Worm (Caenorhabditis elegans): ENCODE data around the gene D2089.8.

D2089.8 gene

ce11 chrII:10658576-10659256 is 3.9 kb downstream of the D2089.8 start, which contains the start of the genes snu-13 and rsp-7 (continued):
- TF ChIP-seq lsy-2 (tag; optimal IDR thresholded peaks at IDR 0.05) (peak; percentile 84 to 89), sup-37 (GFP tag; optimal IDR thresholded peaks at IDR 0.05) (no peak), ceh-88 (GFP tag; IDR thresholded peaks at IDR 0.05) (peak; percentile 23; the same call in 1 of the 2 replicates), snu-23 (GFP tag; optimal IDR thresholded peaks at IDR 0.05) (peak; percentile 78), nhr-11 (tag; optimal IDR thresholded peaks at IDR 0.05) (peak; percentile 14), vab-15 (tag; optimal IDR thresholded peaks at IDR 0.05) (no peak), ceh-82 (tag; optimal IDR thresholded peaks at IDR 0.05) (peak; percentile 46 to 76 (median 57)), nhr-20 (tag; optimal IDR thresholded peaks at IDR 0.05) (peak; percentile 80), tbx-2 (tag; optimal IDR thresholded peaks at IDR 0.05) (peak; percentile 65), zip-4 (GFP tag; optimal IDR thresholded peaks at IDR 0.05) (no peak), dpl-1 (GFP tag; optimal IDR thresholded peaks at IDR 0.05) (peak; percentile 70 to 76 (median 76)), nhr-71 (tag; optimal IDR thresholded peaks at IDR 0.05) (peak; percentile 82), rnt-1 (tag; optimal IDR thresholded peaks at IDR 0.05) (peak; percentile 62), xbp-1 (tag; optimal IDR thresholded peaks at IDR 0.05) (peak; percentile 71), nhr-47 (tag; optimal IDR thresholded peaks at IDR 0.05) (peak; percentile 68), nhr-85 (tag) (peak; percentile 82), lin-35 (GFP tag; optimal IDR thresholded peaks at IDR 0.05) (peak; percentile 83 to 85), fkh-10 (GFP tag; optimal IDR thresholded peaks at IDR 0.05) (peak; percentile 32), unc-86 (tag; optimal IDR thresholded peaks at IDR 0.05) (peak; percentile 23), fkh-4 (tag; optimal IDR thresholded peaks at IDR 0.05; ENCODE audit: borderline replicate concordance) (no peak), hlh-17 (GFP tag; optimal IDR thresholded peaks at IDR 0.05; ENCODE audit: borderline replicate concordance) (no peak), nhr-19 (GFP tag; conservative IDR thresholded peaks at IDR 0.05) (peak; percentile 64), mep-1 (tag; optimal IDR thresholded peaks at IDR 0.05) (peak; percentile 81), blmp-1 (tag; optimal IDR thresholded peaks at IDR 0.05) (peak; percentile 68), jun-1 (tag; optimal IDR thresholded peaks at IDR 0.05) (peak; percentile 33), skn-1 (tag; optimal IDR thresholded peaks at IDR 0.05) (peak; percentile 78), isw-1 (GFP tag; IDR thresholded peaks at IDR 0.05) (peak; percentile 16), elt-3 (tag; optimal IDR thresholded peaks at IDR 0.05) (peak in 2 of 6 experiments; percentile 58 to 91), irx-1 (tag; optimal IDR thresholded peaks at IDR 0.05) (peak; percentile 5), ceh-63 (GFP tag; optimal IDR thresholded peaks at IDR 0.05) (no peak), snpc-4 (tag; optimal IDR thresholded peaks at IDR 0.05) (peak; percentile 39), ama-1 (optimal IDR thresholded peaks at IDR 0.05) (no peak), efl-1 (optimal IDR thresholded peaks at IDR 0.05) (peak; percentile 82 to 83), efl-1 (GFP tag; optimal IDR thresholded peaks at IDR 0.05 in 1 of 2) (peak; percentile 74 to 96), nhr-237 (tag; optimal IDR thresholded peaks at IDR 0.05) (peak; percentile 7), lin-15B (tag; optimal IDR thresholded peaks at IDR 0.05) (peak; percentile 64), fkh-8 (tag; optimal IDR thresholded peaks at IDR 0.05) (peak; percentile 37), unc-62 (GFP tag; optimal IDR thresholded peaks at IDR 0.05) (no peak), aly-2 (tag; optimal IDR thresholded peaks at IDR 0.05) (peak; percentile 37), pag-3 (tag; optimal IDR thresholded peaks at IDR 0.05; ENCODE audit: borderline replicate concordance, insufficient read depth) (peak; percentile 84)

ce11 chrII:10657632-10658108 is 4.9 kb downstream of the D2089.8 start, which contains the start of gene lact-3:
lact-3 (minus strand) TSS chrII:10657682.
- TF ChIP-seq nhr-11 (tag; optimal IDR thresholded peaks at IDR 0.05) (no peak), zip-4 (GFP tag; optimal IDR thresholded peaks at IDR 0.05) (no peak), mdl-1 (tag; optimal IDR thresholded peaks at IDR 0.05) (no peak), dsc-1 (tag; optimal IDR thresholded peaks at IDR 0.05) (no peak), efl-3 (GFP tag; optimal IDR thresholded peaks at IDR 0.05) (no peak), fkh-4 (tag; optimal IDR thresholded peaks at IDR 0.05; ENCODE audit: borderline replicate concordance) (no peak), nhr-28 (tag; optimal IDR thresholded peaks at IDR 0.05) (no peak), efl-1 (optimal IDR thresholded peaks at IDR 0.05) (peak in 1 of 2 experiments; percentile 12), efl-1 (GFP tag; optimal IDR thresholded peaks at IDR 0.05 in 1 of 2) (no peak), unc-130 (tag; optimal IDR thresholded peaks at IDR 0.05) (no peak), nhr-85 (tag) (no peak), fos-1 (tag; optimal IDR thresholded peaks at IDR 0.05) (no peak), C34B4.2 (tag; optimal IDR thresholded peaks at IDR 0.05) (no peak), lin-14 (GFP tag; optimal IDR thresholded peaks at IDR 0.05) (peak; percentile 15), nhr-237 (tag; optimal IDR thresholded peaks at IDR 0.05) (no peak), alr-1 (tag; optimal IDR thresholded peaks at IDR 0.05; ENCODE audit: borderline replicate concordance) (no peak), nhr-19 (GFP tag; conservative IDR thresholded peaks at IDR 0.05) (0 out of 2 replicates have a peak, but pooled peaks have one; percentile 7), egl-27 (tag; optimal IDR thresholded peaks at IDR 0.05) (no peak), lin-39 (tag; optimal IDR thresholded peaks at IDR 0.05) (no peak), rnt-1 (tag; optimal IDR thresholded peaks at IDR 0.05) (no peak)

Measured in whole organism, L1 larva.